Worm (Caenorhabditis elegans): ENCODE measurements around the gene K07B1.7.
"Not testable (repeated sequence)": the region's sequence is repeated elsewhere in the genome, so short reads cannot be mapped to it uniquely, and the experiment has no call there.

The K07B1.7 gene

ce11 chrV:9384949-9385348 lies 38.2 kb upstream of the K07B1.7 start:
- TF ChIP-seq ceh-16 (tag; optimal IDR thresholded peaks at IDR 0.05) (no peak), ZK546.5 (tag; optimal IDR thresholded peaks at IDR 0.05) (no peak), ztf-4 (tag; optimal IDR thresholded peaks at IDR 0.05) (no peak), nhr-6 (tag; optimal IDR thresholded peaks at IDR 0.05) (no peak), crh-2 (tag; optimal IDR thresholded peaks at IDR 0.05) (no peak), C34F6.9 (tag; optimal IDR thresholded peaks at IDR 0.05) (no peak), nhr-10 (tag; optimal IDR thresholded peaks at IDR 0.05) (no peak), alr-1 (tag; optimal IDR thresholded peaks at IDR 0.05) (no peak)

DNA sequence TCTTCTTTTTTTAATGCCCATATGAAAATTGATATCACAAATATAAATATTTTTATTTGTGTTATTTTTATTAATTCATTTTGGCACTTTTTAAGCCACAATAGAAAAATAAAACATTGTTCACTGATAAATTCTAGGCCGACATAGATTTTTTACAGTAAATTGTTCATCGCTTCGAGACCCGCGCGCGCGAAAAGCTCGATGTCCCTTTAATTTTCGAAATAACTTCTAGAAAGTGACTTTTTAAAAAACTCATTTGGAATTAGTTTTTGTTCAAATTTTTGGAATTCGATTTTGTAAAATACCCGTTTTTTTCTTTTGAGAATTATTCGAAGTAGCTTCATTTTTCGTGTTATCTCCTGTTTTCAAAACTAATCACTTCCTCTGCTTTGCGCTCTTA lies 37.6 kb upstream of the K07B1.7 start:
- TF ChIP-seq sem-4 (tag; optimal IDR thresholded peaks at IDR 0.05) (no peak), R02D3.7 (tag; optimal IDR thresholded peaks at IDR 0.05) (no peak), egl-27 (tag; optimal IDR thresholded peaks at IDR 0.05) (no peak), F13H6.1 (tag; optimal IDR thresholded peaks at IDR 0.05) (no peak), nhr-21 (tag; optimal IDR thresholded peaks at IDR 0.05) (no peak), nhr-25 (tag; optimal IDR thresholded peaks at IDR 0.05) (no peak), unc-62 (GFP tag; optimal IDR thresholded peaks at IDR 0.05) (no peak), ama-1 (optimal IDR thresholded peaks at IDR 0.05) (no peak), ceh-16 (tag; optimal IDR thresholded peaks at IDR 0.05) (no peak), lsy-2 (tag; optimal IDR thresholded peaks at IDR 0.05) (no peak), snpc-4 (tag; optimal IDR thresholded peaks at IDR 0.05) (no peak), nhr-11 (tag; optimal IDR thresholded peaks at IDR 0.05) (no peak), elt-3 (tag; optimal IDR thresholded peaks at IDR 0.05) (no peak)

- peak; percentile 76 for TF ChIP-seq fos-1 (tag; optimal IDR thresholded peaks at IDR 0.05)
- TF ChIP-seq lin-11 (tag; optimal IDR thresholded peaks at IDR 0.05): no peak
- peak; percentile 10 for TF ChIP-seq crh-2 (tag; optimal IDR thresholded peaks at IDR 0.05)
These were observed 36.0 kb upstream of the K07B1.7 start for ce11 chrV:9382538-9383328.

- TF ChIP-seq unc-55 (GFP tag; optimal IDR thresholded peaks at IDR 0.05) (no peak), ZK546.5 (tag; optimal IDR thresholded peaks at IDR 0.05) (no peak), skn-1 (tag; optimal IDR thresholded peaks at IDR 0.05) (no peak), sem-4 (tag; optimal IDR thresholded peaks at IDR 0.05) (no peak), C34F6.9 (tag; optimal IDR thresholded peaks at IDR 0.05) (no peak), fos-1 (tag; optimal IDR thresholded peaks at IDR 0.05) (no peak), nhr-10 (tag; optimal IDR thresholded peaks at IDR 0.05) (no peak), lsy-2 (tag; optimal IDR thresholded peaks at IDR 0.05) (no peak), mbf-1 (tag; optimal IDR thresholded peaks at IDR 0.05) (no peak), ztf-1 (GFP tag; conservative IDR thresholded peaks at IDR 0.05) (no peak), aly-2 (tag; optimal IDR thresholded peaks at IDR 0.05) (no peak), elt-1 (tag; optimal IDR thresholded peaks at IDR 0.05) (no peak), lin-13 (GFP tag; optimal IDR thresholded peaks at IDR 0.05) (no peak), nhr-23 (tag; optimal IDR thresholded peaks at IDR 0.05) (no peak)
These were observed 35.1 kb upstream of the K07B1.7 start, which contains the start of gene E02C12.12 for ce11 chrV:9381846-9382363. E02C12.12 (minus strand) TSS chrV:9382313.

- TF ChIP-seq aly-2 (tag; optimal IDR thresholded peaks at IDR 0.05); sma-3 (GFP tag; optimal IDR thresholded peaks at IDR 0.05); nhr-6 (tag; optimal IDR thresholded peaks at IDR 0.05): not testable (repeated sequence)
These were observed 33.0 kb upstream of the K07B1.7 start, which contains the start of gene E02C12.11 for ce11 chrV:9379808-9380207. E02C12.11 (minus strand) TSS chrV:9379908.

- no peak for TF ChIP-seq R02D3.7 (tag; optimal IDR thresholded peaks at IDR 0.05)
These were observed 31.6 kb upstream of the K07B1.7 start, which contains the start of gene E02C12.10 for ce11 chrV:9378335-9378734. E02C12.10 (minus strand) TSS chrV:9378409.
